Worm (Caenorhabditis elegans) whole organism, L1 larva: ENCODE measurements around the gene F42A10.9.
A peak's percentile ranks its signal among the peaks of the same experiment; 100 is the strongest.

Experiments used
- aha-1 ChIP-seq: fragments of 150-350 bp; optimal IDR thresholded peaks from 2 replicates; lab custom pipeline; 2014; ENCODE audit warnings: missing biosample characterization, missing genetic modification characterization
- alr-1 ChIP-seq: fragments of 200-800 bp; sonication (Bioruptor generic); optimal IDR thresholded peaks from 2 replicates; lab custom pipeline; 2018; ENCODE audit warnings: borderline replicate concordance, mild to moderate bottlenecking, missing genetic modification characterization, missing compliant biosample characterization
- aly-2 ChIP-seq: fragments of 150-350 bp; optimal IDR thresholded peaks from 2 replicates; lab custom pipeline; 2014; ENCODE audit warnings: missing biosample characterization, missing genetic modification characterization
- blmp-1 ChIP-seq: fragments of 150-350 bp; optimal IDR thresholded peaks from 2 replicates; lab custom pipeline; 2014; ENCODE audit warnings: missing biosample characterization, missing genetic modification characterization
- ceh-8 ChIP-seq: fragments of 200-800 bp; sonication (Bioruptor generic); optimal IDR thresholded peaks from 2 replicates; lab custom pipeline; 2018; ENCODE audit warnings: mild to moderate bottlenecking, missing genetic modification characterization, moderate library complexity, missing compliant biosample characterization
- ceh-82 ChIP-seq, 3 experiments: fragments of 150-350 bp in 1 of 3; sonication (generic microtip) in 2 of 3; optimal IDR thresholded peaks; 2 replicates each; lab custom pipeline; 2014 to 2017; ENCODE audit warnings: missing biosample characterization in 3 of 3, missing genetic modification characterization in 3 of 3
- ceh-88 ChIP-seq: fragments of 200-800 bp; sonication (Bioruptor generic); IDR thresholded peaks from 2 replicates; pipeline ENCODE4 v1.3.6; 2022; ENCODE audit warnings: missing genetic modification characterization, missing compliant biosample characterization
- ceh-90 ChIP-seq: sonication (generic microtip); optimal IDR thresholded peaks from 2 replicates; lab custom pipeline; 2016; ENCODE audit warnings: missing genetic modification characterization, missing compliant biosample characterization
- ces-1 ChIP-seq: fragments of 150-350 bp; optimal IDR thresholded peaks from 2 replicates; lab custom pipeline; 2014; ENCODE audit warnings: missing biosample characterization, missing genetic modification reagents, missing genetic modification characterization
- dpl-1 ChIP-seq, 3 experiments: fragments of 150-350 bp in 2 of 3; sonication (generic microtip) in 1 of 3; optimal IDR thresholded peaks; 2 replicates each; lab custom pipeline; 2014 to 2017; ENCODE audit warnings: missing biosample characterization in 3 of 3, missing genetic modification characterization in 3 of 3, missing genetic modification reagents in 3 of 3
- dsc-1 ChIP-seq: sonication (generic microtip); optimal IDR thresholded peaks from 2 replicates; lab custom pipeline; 2016; ENCODE audit warnings: mild to moderate bottlenecking, missing genetic modification characterization, missing compliant biosample characterization
- efl-1 ChIP-seq, 4 experiments: fragments of 150-350 bp; optimal IDR thresholded peaks in 3 of 4; peaks in 1 of 4; 1 replicate in 1 of 4; 2 replicates in 3 of 4; lab custom pipeline; 2014; ENCODE audit warnings: missing biosample characterization in 2 of 4, missing genetic modification characterization in 2 of 4, missing genetic modification reagents in 2 of 4
- egl-13 ChIP-seq: sonication (generic microtip); optimal IDR thresholded peaks from 2 replicates; lab custom pipeline; 2016; ENCODE audit warnings: missing genotype, missing genetic modification reagents, missing genetic modification characterization, missing compliant biosample characterization
- fkh-10 ChIP-seq: sonication (generic microtip); optimal IDR thresholded peaks from 2 replicates; lab custom pipeline; 2017; ENCODE audit warnings: missing biosample characterization, missing genetic modification reagents, missing genetic modification characterization
- fkh-4 ChIP-seq: sonication (generic microtip); optimal IDR thresholded peaks from 2 replicates; lab custom pipeline; 2016; ENCODE audit warnings: missing compliant biosample characterization, missing genetic modification characterization, borderline replicate concordance
- fkh-8 ChIP-seq: sonication (generic microtip); optimal IDR thresholded peaks from 2 replicates; lab custom pipeline; 2016; ENCODE audit warnings: mild to moderate bottlenecking, missing genetic modification characterization, missing compliant biosample characterization
- fos-1 ChIP-seq: fragments of 150-350 bp; optimal IDR thresholded peaks from 2 replicates; lab custom pipeline; 2014; ENCODE audit warnings: missing biosample characterization, missing genetic modification characterization
- hpl-2 ChIP-seq: fragments of 150-350 bp; optimal IDR thresholded peaks from 2 replicates; lab custom pipeline; 2014; ENCODE audit warnings: missing biosample characterization, missing genetic modification reagents, missing genetic modification characterization
- irx-1 ChIP-seq: sonication (generic microtip); optimal IDR thresholded peaks from 2 replicates; lab custom pipeline; 2016; ENCODE audit warnings: missing genetic modification characterization, missing compliant biosample characterization
- isw-1 ChIP-seq: fragments of 200-800 bp; sonication (Bioruptor generic); IDR thresholded peaks from 2 replicates; pipeline ENCODE4 v1.3.6; 2022; ENCODE audit warnings: missing genetic modification characterization, missing compliant biosample characterization
- lin-13 ChIP-seq: fragments of 150-350 bp; optimal IDR thresholded peaks from 2 replicates; lab custom pipeline; 2014; ENCODE audit warnings: missing biosample characterization, missing genetic modification reagents, missing genetic modification characterization
- lin-14 ChIP-seq: fragments of 200-800 bp; sonication (Bioruptor generic); optimal IDR thresholded peaks from 2 replicates; lab custom pipeline; 2018; ENCODE audit warnings: mild to moderate bottlenecking, missing genetic modification characterization, moderate library complexity, missing compliant biosample characterization
- lin-15B ChIP-seq: fragments of 150-350 bp; sonication (generic microtip); optimal IDR thresholded peaks from 3 replicates; lab custom pipeline; 2014; ENCODE audit warnings: missing biosample characterization, missing genetic modification characterization
- lin-35 ChIP-seq, 2 experiments: fragments of 150-350 bp; optimal IDR thresholded peaks; 2 replicates each; lab custom pipeline; 2014; ENCODE audit warnings: missing biosample characterization in 2 of 2, missing genetic modification characterization in 2 of 2, missing genetic modification reagents in 2 of 2
- lsy-2 ChIP-seq, 2 experiments: fragments of 150-350 bp; optimal IDR thresholded peaks; 2 replicates each; lab custom pipeline; 2014; ENCODE audit warnings: missing biosample characterization in 2 of 2, missing genetic modification characterization in 2 of 2
- mab-9 ChIP-seq: fragments of 200-800 bp; sonication (Bioruptor generic); IDR thresholded peaks from 2 replicates; pipeline ENCODE4 v1.3.6; 2022; ENCODE audit warnings: missing genetic modification reagents, missing genetic modification characterization, missing compliant biosample characterization
- mdl-1 ChIP-seq, 2 experiments: fragments of 150-350 bp; optimal IDR thresholded peaks; 2 replicates each; lab custom pipeline; 2014 to 2017; ENCODE audit warnings: missing biosample characterization in 2 of 2, missing genetic modification characterization in 2 of 2, inconsistent platforms in 1 of 2
- mep-1 ChIP-seq: fragments of 150-350 bp; optimal IDR thresholded peaks from 2 replicates; lab custom pipeline; 2014; ENCODE audit warnings: missing biosample characterization, missing genetic modification characterization
- nhr-11 ChIP-seq: fragments of 150-350 bp; optimal IDR thresholded peaks from 2 replicates; lab custom pipeline; 2014; ENCODE audit warnings: missing biosample characterization, missing genetic modification characterization
- nhr-19 ChIP-seq: fragments of 200-800 bp; sonication (Bioruptor generic); conservative IDR thresholded peaks from 2 replicates; pipeline ENCODE4 v1.3.6; 2022; ENCODE audit warnings: missing genetic modification characterization, missing compliant biosample characterization
- nhr-20 ChIP-seq: sonication (generic microtip); optimal IDR thresholded peaks from 2 replicates; lab custom pipeline; 2016; ENCODE audit warnings: mild to moderate bottlenecking, missing genetic modification characterization, missing compliant biosample characterization
- nhr-28 ChIP-seq: fragments of 150-350 bp; optimal IDR thresholded peaks from 2 replicates; lab custom pipeline; 2014; ENCODE audit warnings: missing biosample characterization, missing genetic modification characterization
- nhr-47 ChIP-seq: sonication (generic microtip); optimal IDR thresholded peaks from 2 replicates; lab custom pipeline; 2016; ENCODE audit warnings: mild to moderate bottlenecking, missing genetic modification characterization, moderate library complexity, missing compliant biosample characterization
- nhr-71 ChIP-seq: sonication (generic microtip); optimal IDR thresholded peaks from 2 replicates; lab custom pipeline; 2016; ENCODE audit warnings: mild to moderate bottlenecking, missing genetic modification characterization, moderate library complexity, missing compliant biosample characterization
- nhr-85 ChIP-seq: sonication (generic microtip); peaks from one replicate; lab custom pipeline; 2016; ENCODE audit warnings: missing genetic modification characterization, inconsistent platforms, missing compliant biosample characterization
- pag-3 ChIP-seq: sonication (generic microtip); optimal IDR thresholded peaks from 2 replicates; lab custom pipeline; 2017; ENCODE audit warnings: missing genetic modification characterization, mild to moderate bottlenecking, missing compliant biosample characterization, antibody characterized with exemption, borderline replicate concordance; ENCODE audit not compliant: insufficient read depth
- pax-3 ChIP-seq: fragments of 200-800 bp; sonication (Bioruptor generic); optimal IDR thresholded peaks from 2 replicates; lab custom pipeline; 2018; ENCODE audit warnings: mild to moderate bottlenecking, missing genetic modification characterization, moderate library complexity, missing compliant biosample characterization
- pqm-1 ChIP-seq: sonication (generic microtip); optimal IDR thresholded peaks from 3 replicates; lab custom pipeline; 2017; ENCODE audit warnings: missing biosample characterization, missing genetic modification characterization
- rnt-1 ChIP-seq: sonication (generic microtip); optimal IDR thresholded peaks from 2 replicates; lab custom pipeline; 2016; ENCODE audit warnings: mild to moderate bottlenecking, missing genetic modification characterization, moderate library complexity, missing compliant biosample characterization
- skn-1 ChIP-seq: fragments of 150-350 bp; optimal IDR thresholded peaks from 2 replicates; lab custom pipeline; 2014; ENCODE audit warnings: missing biosample characterization, missing genetic modification characterization
- snpc-4 ChIP-seq: fragments of 150-350 bp; optimal IDR thresholded peaks from 2 replicates; lab custom pipeline; 2014; ENCODE audit warnings: missing biosample characterization, missing genetic modification characterization
- snu-23 ChIP-seq: sonication (generic microtip); optimal IDR thresholded peaks from 2 replicates; lab custom pipeline; 2016; ENCODE audit warnings: missing genetic modification characterization, missing compliant biosample characterization
- sptf-1 ChIP-seq: fragments of 150-350 bp; optimal IDR thresholded peaks from 2 replicates; lab custom pipeline; 2014; ENCODE audit warnings: missing biosample characterization, missing genetic modification characterization
- swsn-7 ChIP-seq: sonication (generic microtip); optimal IDR thresholded peaks from 2 replicates; lab custom pipeline; 2016; ENCODE audit warnings: missing genetic modification characterization, missing compliant biosample characterization
- tbx-2 ChIP-seq: sonication (generic microtip); optimal IDR thresholded peaks from 2 replicates; lab custom pipeline; 2016; ENCODE audit warnings: missing genetic modification characterization, missing compliant biosample characterization
- tlp-1 ChIP-seq: fragments of 150-350 bp; optimal IDR thresholded peaks from 2 replicates; lab custom pipeline; 2014; ENCODE audit warnings: missing biosample characterization, missing genetic modification characterization
- unc-30 ChIP-seq: sonication (generic microtip); optimal IDR thresholded peaks from 2 replicates; lab custom pipeline; 2017; ENCODE audit warnings: missing biosample characterization, missing genetic modification characterization
- unc-86 ChIP-seq: sonication (generic microtip); optimal IDR thresholded peaks from 2 replicates; lab custom pipeline; 2016; ENCODE audit warnings: missing genetic modification characterization, missing compliant biosample characterization
- unc-98 ChIP-seq: fragments of 200-800 bp; sonication (Bioruptor generic); IDR thresholded peaks from 2 replicates; pipeline ENCODE4 v1.3.6; 2022; ENCODE audit warnings: missing genetic modification characterization, missing compliant biosample characterization
- xbp-1 ChIP-seq: sonication (generic microtip); optimal IDR thresholded peaks from 2 replicates; lab custom pipeline; 2016; ENCODE audit warnings: missing genetic modification characterization, missing compliant biosample characterization
- zag-1 ChIP-seq: fragments of 150-350 bp; optimal IDR thresholded peaks from 2 replicates; lab custom pipeline; 2014; ENCODE audit warnings: missing biosample characterization, missing genetic modification characterization
- zip-4 ChIP-seq: fragments of 200-800 bp; sonication (Bioruptor generic); optimal IDR thresholded peaks from 2 replicates; lab custom pipeline; 2018; ENCODE audit warnings: mild to moderate bottlenecking, missing genetic modification characterization, moderate library complexity, missing compliant biosample characterization
- ztf-11 ChIP-seq, 2 experiments: sonication (generic microtip); optimal IDR thresholded peaks; 2 replicates each; lab custom pipeline; 2016 to 2017; ENCODE audit warnings: missing genetic modification characterization in 2 of 2, missing biosample characterization in 1 of 2, missing compliant biosample characterization in 1 of 2

F42A10.9 gene

DNA sequence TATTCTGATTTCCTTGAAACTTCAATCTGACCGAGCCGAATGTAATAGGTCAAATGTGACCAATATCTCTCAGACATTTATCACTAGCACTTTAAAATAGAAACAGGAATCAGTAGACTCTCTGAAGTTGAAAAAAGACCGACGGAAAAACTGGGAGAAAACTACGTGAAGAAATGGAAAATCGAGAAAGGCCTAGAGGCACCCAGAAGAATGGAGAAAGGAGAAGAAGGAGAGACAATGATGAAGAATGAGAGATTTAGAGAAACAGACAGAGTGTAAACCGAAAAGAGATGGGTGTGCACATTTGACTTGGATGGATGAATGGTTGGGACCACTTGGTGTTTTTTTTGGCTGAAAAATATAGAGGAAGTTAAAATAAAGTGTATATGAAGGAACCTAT lies 5.7 kb downstream of the F42A10.9 start:
- TF ChIP-seq hpl-2 (GFP tag; lab: Kevin White, UChicago) (no peak), tlp-1 (tag; lab: Kevin White, UChicago) (no peak), nhr-47 (tag; lab: Kevin White, UChicago) (no peak), aha-1 (tag; lab: Kevin White, UChicago) (no peak), fos-1 (tag; lab: Kevin White, UChicago) (peak; percentile 25), fkh-8 (no peak), alr-1 (no peak), mdl-1 (tag; optimal IDR thresholded peaks at IDR 0.05; lab: Kevin White, UChicago) (no peak), nhr-71 (tag; lab: Kevin White, UChicago) (peak; percentile 72), dsc-1 (tag; lab: Kevin White, UChicago) (peak; percentile 10), nhr-20 (peak; percentile 60), snpc-4 (tag; lab: Kevin White, UChicago) (no peak), unc-86 (tag; lab: Kevin White, UChicago) (no peak), nhr-28 (tag; lab: Kevin White, UChicago) (no peak), ceh-90 (tag; lab: Kevin White, UChicago) (no peak), swsn-7 (tag; lab: Kevin White, UChicago) (peak; percentile 40), tbx-2 (tag; lab: Kevin White, UChicago) (no peak), isw-1 (GFP tag; lab: Robert Waterston, UW) (no peak), pax-3 (tag; lab: Kevin White, UChicago) (no peak), lin-14 (GFP tag; lab: Kevin White, UChicago) (peak; percentile 84), pag-3 (tag; lab: Kevin White, UChicago) (no peak), unc-30 (tag; lab: Kevin White, UChicago) (no peak), efl-1 (optimal IDR thresholded peaks at IDR 0.05; lab: Kevin White, UChicago) (peak; percentile 25 to 30), efl-1 (GFP tag; optimal IDR thresholded peaks at IDR 0.05 in 1 of 2; lab: Kevin White, UChicago) (peak; percentile 8 to 29), skn-1 (tag; lab: Kevin White, UChicago) (peak; percentile 29), zag-1 (tag; lab: Kevin White, UChicago) (no peak), nhr-85 (tag; lab: Kevin White, UChicago) (peak; percentile 67), egl-13 (tag; lab: Kevin White, UChicago) (no peak), ceh-88 (no peak), ztf-11 (tag; optimal IDR thresholded peaks at IDR 0.05; lab: Kevin White, UChicago) (no peak), mab-9 (no peak), irx-1 (tag; lab: Kevin White, UChicago) (no peak), ces-1 (GFP tag; lab: Kevin White, UChicago) (no peak), lin-35 (GFP tag; optimal IDR thresholded peaks at IDR 0.05; lab: Kevin White, UChicago) (peak in 1 of 2 experiments; percentile 34), rnt-1 (tag; lab: Kevin White, UChicago) (peak; percentile 70), nhr-11 (tag; lab: Kevin White, UChicago) (no peak), lsy-2 (tag; optimal IDR thresholded peaks at IDR 0.05; lab: Kevin White, UChicago) (peak; percentile 43 to 56), lin-15B (tag; lab: Kevin White, UChicago) (no peak), snu-23 (GFP tag; lab: Kevin White, UChicago) (peak; percentile 76), sptf-1 (no peak), xbp-1 (peak; percentile 3), nhr-19 (GFP tag; lab: Robert Waterston, UW) (peak; percentile 36), lin-13 (GFP tag; lab: Kevin White, UChicago) (no peak), fkh-4 (tag; lab: Kevin White, UChicago) (no peak), unc-98 (no peak), pqm-1 (tag; lab: Kevin White, UChicago) (no peak), dpl-1 (GFP tag; optimal IDR thresholded peaks at IDR 0.05; lab: Kevin White, UChicago) (peak in 1 of 3 experiments; percentile 26), zip-4 (no peak), fkh-10 (GFP tag; lab: Kevin White, UChicago) (no peak), ceh-82 (tag; optimal IDR thresholded peaks at IDR 0.05; lab: Kevin White, UChicago) (peak in 2 of 3 experiments; percentile 5 to 67), ceh-8 (no peak), mep-1 (tag; lab: Kevin White, UChicago) (no peak), aly-2 (peak; percentile 2), blmp-1 (tag; lab: Kevin White, UChicago) (peak; percentile 85)
